Worm (Caenorhabditis elegans): ENCODE results near the gene Y11D7A.5.
A peak's percentile ranks its signal among the peaks of the same experiment; 100 is the strongest.

Gene Y11D7A.5

ce11 chrIV:9268916-9269315, 23.6 kb upstream of the Y11D7A.5 start:
- TF ChIP-seq mml-1 (tag; optimal IDR thresholded peaks at IDR 0.05): no peak

- TF ChIP-seq skn-1 (tag; optimal IDR thresholded peaks at IDR 0.05) (no peak), nhr-67 (tag; optimal IDR thresholded peaks at IDR 0.05) (no peak), fkh-2 (tag; optimal IDR thresholded peaks at IDR 0.05) (no peak), nhr-25 (tag; optimal IDR thresholded peaks at IDR 0.05) (peak; percentile 5), elt-3 (tag; optimal IDR thresholded peaks at IDR 0.05) (no peak), aly-2 (tag; optimal IDR thresholded peaks at IDR 0.05) (no peak), elt-2 (tag; optimal IDR thresholded peaks at IDR 0.05) (no peak), ZK546.5 (tag; optimal IDR thresholded peaks at IDR 0.05) (no peak)
Observed at ce11 chrIV:9267581-9267980, 22.3 kb upstream of the Y11D7A.5 start.

- TF ChIP-seq nfya-1 (tag; optimal IDR thresholded peaks at IDR 0.05; ENCODE audit: insufficient read depth) (no peak), ama-1 (optimal IDR thresholded peaks at IDR 0.05) (no peak), aly-2 (tag; optimal IDR thresholded peaks at IDR 0.05) (no peak), mdl-1 (tag; optimal IDR thresholded peaks at IDR 0.05) (no peak), nhr-23 (tag; optimal IDR thresholded peaks at IDR 0.05) (no peak), ztf-4 (tag; optimal IDR thresholded peaks at IDR 0.05) (no peak), nhr-12 (tag; optimal IDR thresholded peaks at IDR 0.05) (no peak), snpc-4 (tag; optimal IDR thresholded peaks at IDR 0.05) (no peak), skn-1 (tag; optimal IDR thresholded peaks at IDR 0.05) (no peak), zag-1 (tag; optimal IDR thresholded peaks at IDR 0.05) (no peak), sea-2 (GFP tag; optimal IDR thresholded peaks at IDR 0.05) (no peak), unc-39 (tag; optimal IDR thresholded peaks at IDR 0.05) (no peak)
Observed at ce11 chrIV:9266464-9266863, 21.1 kb upstream of the Y11D7A.5 start, which contains the start of gene Y11D7A.19. Gene Y11D7A.19, minus strand, starts transcription at chrIV:9266564.

- TF ChIP-seq elt-2 (tag; optimal IDR thresholded peaks at IDR 0.05): no peak
- no peak for TF ChIP-seq fkh-2 (tag; optimal IDR thresholded peaks at IDR 0.05)
- no peak for TF ChIP-seq elt-3 (tag; optimal IDR thresholded peaks at IDR 0.05)
- TF ChIP-seq nhr-67 (tag; optimal IDR thresholded peaks at IDR 0.05): no peak
- no peak for TF ChIP-seq hmg-11 (tag; optimal IDR thresholded peaks at IDR 0.05)
- no peak for TF ChIP-seq unc-62 (GFP tag; optimal IDR thresholded peaks at IDR 0.05)
- no peak for TF ChIP-seq nhr-28 (tag; optimal IDR thresholded peaks at IDR 0.05)
- TF ChIP-seq zag-1 (tag; optimal IDR thresholded peaks at IDR 0.05): no peak
- TF ChIP-seq fkh-10 (GFP tag; optimal IDR thresholded peaks at IDR 0.05): no peak
- no peak for TF ChIP-seq nhr-237 (tag; optimal IDR thresholded peaks at IDR 0.05)
- no peak for TF ChIP-seq mdl-1 (tag; optimal IDR thresholded peaks at IDR 0.05)
- no peak for TF ChIP-seq lin-39 (tag; optimal IDR thresholded peaks at IDR 0.05)
- TF ChIP-seq daf-12 (tag; optimal IDR thresholded peaks at IDR 0.05): no peak
- no peak for TF ChIP-seq pqm-1 (tag; optimal IDR thresholded peaks at IDR 0.05)
- no peak for TF ChIP-seq ceh-82 (tag; optimal IDR thresholded peaks at IDR 0.05)
- TF ChIP-seq skn-1 (tag; optimal IDR thresholded peaks at IDR 0.05): no peak
- TF ChIP-seq nhr-77 (tag; optimal IDR thresholded peaks at IDR 0.05): no peak
- TF ChIP-seq ztf-4 (tag; optimal IDR thresholded peaks at IDR 0.05): no peak
- TF ChIP-seq snpc-4 (tag; optimal IDR thresholded peaks at IDR 0.05): no peak
Observed at ce11 chrIV:9264513-9264912, 19.2 kb upstream of the Y11D7A.5 start.

ce11 chrIV:9263812-9264320, 18.5 kb upstream of the Y11D7A.5 start, which contains the start of gene flh-1:
Gene flh-1, minus strand, starts transcription at chrIV:9264270.
- TF ChIP-seq nfya-1 (tag; optimal IDR thresholded peaks at IDR 0.05; ENCODE audit: insufficient read depth) (no peak), lsy-12 (tag; optimal IDR thresholded peaks at IDR 0.05) (no peak), unc-62 (GFP tag; optimal IDR thresholded peaks at IDR 0.05) (no peak), elt-3 (tag; optimal IDR thresholded peaks at IDR 0.05) (no peak), nhr-237 (tag; optimal IDR thresholded peaks at IDR 0.05) (no peak), mdl-1 (tag; optimal IDR thresholded peaks at IDR 0.05) (no peak), jun-1 (tag; optimal IDR thresholded peaks at IDR 0.05) (no peak), nhr-77 (tag; optimal IDR thresholded peaks at IDR 0.05) (no peak), nhr-11 (tag; optimal IDR thresholded peaks at IDR 0.05) (no peak), zag-1 (tag; optimal IDR thresholded peaks at IDR 0.05) (no peak), nhr-23 (tag; optimal IDR thresholded peaks at IDR 0.05) (no peak), skn-1 (tag; optimal IDR thresholded peaks at IDR 0.05) (no peak)

ce11 chrIV:9262295-9262694, 17.0 kb upstream of the Y11D7A.5 start:
- TF ChIP-seq nhr-11 (tag; optimal IDR thresholded peaks at IDR 0.05): no peak
- TF ChIP-seq ceh-82 (tag; optimal IDR thresholded peaks at IDR 0.05): no peak
- no peak for TF ChIP-seq elt-3 (tag; optimal IDR thresholded peaks at IDR 0.05)
- no peak for TF ChIP-seq ceh-9 (tag; optimal IDR thresholded peaks at IDR 0.05)
- TF ChIP-seq nfya-1 (tag; optimal IDR thresholded peaks at IDR 0.05; ENCODE audit: insufficient read depth): no peak
- TF ChIP-seq lin-15B (tag; optimal IDR thresholded peaks at IDR 0.05): no peak
- no peak for TF ChIP-seq nhr-77 (tag; optimal IDR thresholded peaks at IDR 0.05)
- TF ChIP-seq eor-1 (tag; optimal IDR thresholded peaks at IDR 0.05): no peak
- TF ChIP-seq sea-2 (GFP tag; optimal IDR thresholded peaks at IDR 0.05): no peak
- TF ChIP-seq hmg-11 (tag; optimal IDR thresholded peaks at IDR 0.05): no peak
- TF ChIP-seq mml-1 (tag; optimal IDR thresholded peaks at IDR 0.05): no peak
- no peak for TF ChIP-seq lsy-12 (tag; optimal IDR thresholded peaks at IDR 0.05)
- no peak for TF ChIP-seq aly-2 (tag; optimal IDR thresholded peaks at IDR 0.05)
- no peak for TF ChIP-seq zag-1 (tag; optimal IDR thresholded peaks at IDR 0.05)
- no peak for TF ChIP-seq skn-1 (tag; optimal IDR thresholded peaks at IDR 0.05)
- TF ChIP-seq jun-1 (tag; optimal IDR thresholded peaks at IDR 0.05): no peak
- TF ChIP-seq nhr-43 (tag; optimal IDR thresholded peaks at IDR 0.05; ENCODE audit: poor library complexity, severe bottlenecking): no peak
- no peak for TF ChIP-seq unc-39 (tag; optimal IDR thresholded peaks at IDR 0.05)
- TF ChIP-seq nhr-67 (tag; optimal IDR thresholded peaks at IDR 0.05): no peak
- TF ChIP-seq ztf-4 (tag; optimal IDR thresholded peaks at IDR 0.05): no peak
